Fruit fly (Drosophila melanogaster) whole organism, wandering third instar larva: ENCODE data around the gene Psf2.

ENCODE experiments used
- Abd-B ChIP-seq: fragments of >200 bp; optimal IDR thresholded peaks from 2 replicates; lab custom pipeline; 2017; ENCODE audit warnings: missing biosample characterization, missing genetic modification characterization
- CG32264 ChIP-seq: fragments of 200-800 bp; sonication (Bioruptor generic); optimal IDR thresholded peaks from 2 replicates; lab custom pipeline; 2016; ENCODE audit warnings: missing biosample characterization, missing genetic modification characterization
- CG9705 ChIP-seq: fragments of 200-800 bp; sonication (Bioruptor generic); optimal IDR thresholded peaks from 2 replicates; lab custom pipeline; 2018; ENCODE audit warnings: missing biosample characterization, mild to moderate bottlenecking, missing genetic modification characterization
- CrebA ChIP-seq: fragments of 200-800 bp; sonication (Bioruptor generic); optimal IDR thresholded peaks from 2 replicates; lab custom pipeline; 2016; ENCODE audit warnings: missing biosample characterization, mild to moderate bottlenecking, missing genetic modification characterization, borderline replicate concordance
- Dfd ChIP-seq: fragments of >200 bp; optimal IDR thresholded peaks from 2 replicates; lab custom pipeline; 2017; ENCODE audit warnings: missing biosample characterization, missing genetic modification characterization
- Dif ChIP-seq: fragments of 200-275, 200-300 bp; sonication (Bioruptor generic); optimal IDR thresholded peaks from 2 replicates; lab custom pipeline; 2018; ENCODE audit warnings: missing biosample characterization, missing genetic modification characterization; ENCODE audit not compliant: partially characterized antibody
- GATAd ChIP-seq: sonication (Bioruptor generic); optimal IDR thresholded peaks from 2 replicates; lab custom pipeline; 2016; ENCODE audit warnings: missing biosample characterization, missing genetic modification characterization
- Hnf4 ChIP-seq: fragments of 200-800 bp; sonication (Bioruptor generic); optimal IDR thresholded peaks from 2 replicates; lab custom pipeline; 2016; ENCODE audit warnings: missing biosample characterization, mild to moderate bottlenecking, missing genetic modification characterization
- Hr78 ChIP-seq: fragments of >200 bp; optimal IDR thresholded peaks from 2 replicates; lab custom pipeline; 2017; ENCODE audit warnings: missing biosample characterization, missing genetic modification characterization
- Hr83 ChIP-seq: fragments of 200-300 bp; sonication (Bioruptor generic); optimal IDR thresholded peaks from 2 replicates; lab custom pipeline; 2016; ENCODE audit warnings: missing biosample characterization, mild to moderate bottlenecking, missing genetic modification characterization, moderate library complexity; ENCODE audit not compliant: poor library complexity, severe bottlenecking
- Jra ChIP-seq: sonication (Bioruptor generic); optimal IDR thresholded peaks from 2 replicates; lab custom pipeline; 2016; ENCODE audit warnings: missing biosample characterization, missing genetic modification characterization
- Mio ChIP-seq: sonication (Bioruptor generic); optimal IDR thresholded peaks from 2 replicates; lab custom pipeline; 2016; ENCODE audit warnings: missing biosample characterization, missing genetic modification characterization
- Myc ChIP-seq: fragments of >200 bp; optimal IDR thresholded peaks from 2 replicates; lab custom pipeline; 2017
- N ChIP-seq: fragments of >200 bp; optimal IDR thresholded peaks from 2 replicates; lab custom pipeline; 2018; ENCODE audit warnings: missing biosample characterization, missing external identifiers, missing genetic modification characterization
- OdsH ChIP-seq: fragments of 200-800 bp; sonication (Bioruptor generic); optimal IDR thresholded peaks from 2 replicates; lab custom pipeline; 2016; ENCODE audit warnings: missing biosample characterization, mild to moderate bottlenecking, missing genetic modification characterization
- Rel ChIP-seq, 2 experiments: fragments of 200-800 bp; sonication (Bioruptor generic) in 1 of 2; optimal IDR thresholded peaks; 2 replicates in 1 of 2; 3 replicates in 1 of 2; lab custom pipeline; 2016 to 2019; ENCODE audit warnings: mild to moderate bottlenecking in 2 of 2, missing biosample characterization in 2 of 2, missing genetic modification characterization in 2 of 2, moderate library complexity in 1 of 2
- Sp1 ChIP-seq: fragments of 200-800 bp; sonication (Bioruptor generic); optimal IDR thresholded peaks from 3 replicates; lab custom pipeline; 2019; ENCODE audit warnings: missing biosample characterization, mild to moderate bottlenecking, missing genetic modification characterization, moderate library complexity
- Vsx2 ChIP-seq: fragments of 200-300, 225-300 bp; sonication (Bioruptor generic); optimal IDR thresholded peaks from 2 replicates; lab custom pipeline; 2018; ENCODE audit warnings: missing biosample characterization, missing genetic modification characterization; ENCODE audit not compliant: partially characterized antibody
- br ChIP-seq: fragments of 200-800 bp; sonication (Bioruptor generic); optimal IDR thresholded peaks from 2 replicates; lab custom pipeline; 2016; ENCODE audit warnings: missing biosample characterization, missing genetic modification characterization
- brk ChIP-seq: fragments of 200-800 bp; sonication (Bioruptor generic); optimal IDR thresholded peaks from 2 replicates; lab custom pipeline; 2016; ENCODE audit warnings: missing biosample characterization, mild to moderate bottlenecking, missing genetic modification characterization
- dl ChIP-seq, 2 experiments: fragments of 175-275, 200-275 bp in 1 of 2; fragments of 200-275 bp in 1 of 2; sonication (Bioruptor generic); optimal IDR thresholded peaks; lab custom pipeline; 2018; ENCODE audit warnings: mild to moderate bottlenecking in 2 of 2, missing biosample characterization in 2 of 2, missing genetic modification characterization in 2 of 2, moderate library complexity in 2 of 2; ENCODE audit not compliant: partially characterized antibody in 2 of 2, insufficient read depth in 1 of 2
- dsf ChIP-seq: sonication (Bioruptor generic); optimal IDR thresholded peaks from 2 replicates; lab custom pipeline; 2016; ENCODE audit warnings: missing biosample characterization, missing genetic modification characterization, borderline replicate concordance
- foxo ChIP-seq, 2 experiments: fragments of 200-800 bp; sonication (Bioruptor generic); optimal IDR thresholded peaks; 2 replicates in 1 of 2; 3 replicates in 1 of 2; lab custom pipeline; 2016 to 2017; ENCODE audit warnings: missing biosample characterization in 2 of 2, missing genetic modification characterization in 2 of 2
- h ChIP-seq: fragments of 200-800 bp; sonication (Bioruptor generic); optimal IDR thresholded peaks from 3 replicates; lab custom pipeline; 2016; ENCODE audit warnings: missing biosample characterization, mild to moderate bottlenecking, missing genetic modification characterization
- jim ChIP-seq: fragments of 175-275, 200-325 bp; sonication (Bioruptor generic); optimal IDR thresholded peaks from 2 replicates; lab custom pipeline; 2016; ENCODE audit warnings: missing biosample characterization, mild to moderate bottlenecking, missing genetic modification characterization
- lola ChIP-seq: fragments of >200 bp; optimal IDR thresholded peaks from 2 replicates; lab custom pipeline; 2017; ENCODE audit warnings: missing biosample characterization, missing genetic modification characterization
- pan ChIP-seq: fragments of >200 bp; optimal IDR thresholded peaks from 2 replicates; lab custom pipeline; 2017
- psq ChIP-seq: fragments of 200-800 bp; sonication (Bioruptor generic); optimal IDR thresholded peaks from 3 replicates; lab custom pipeline; 2017; ENCODE audit warnings: missing biosample characterization, mild to moderate bottlenecking, missing genetic modification characterization, moderate library complexity
- sage ChIP-seq: fragments of 200-800 bp; sonication (Bioruptor generic); optimal IDR thresholded peaks from 2 replicates; lab custom pipeline; 2016; ENCODE audit warnings: missing biosample characterization, mild to moderate bottlenecking, missing genetic modification characterization
- sv ChIP-seq: fragments of 200-800 bp; sonication (Bioruptor generic); optimal IDR thresholded peaks from 3 replicates; lab custom pipeline; 2016; ENCODE audit warnings: missing biosample characterization, missing genetic modification characterization
- usp ChIP-seq: fragments of >200 bp; optimal IDR thresholded peaks from 2 replicates; lab custom pipeline; 2017; ENCODE audit warnings: missing biosample characterization, missing genetic modification characterization
- woc ChIP-seq: sonication (Bioruptor generic); optimal IDR thresholded peaks from 2 replicates; lab custom pipeline; 2016; ENCODE audit warnings: missing biosample characterization, mild to moderate bottlenecking, missing genetic modification characterization

Gene Psf2

DNA sequence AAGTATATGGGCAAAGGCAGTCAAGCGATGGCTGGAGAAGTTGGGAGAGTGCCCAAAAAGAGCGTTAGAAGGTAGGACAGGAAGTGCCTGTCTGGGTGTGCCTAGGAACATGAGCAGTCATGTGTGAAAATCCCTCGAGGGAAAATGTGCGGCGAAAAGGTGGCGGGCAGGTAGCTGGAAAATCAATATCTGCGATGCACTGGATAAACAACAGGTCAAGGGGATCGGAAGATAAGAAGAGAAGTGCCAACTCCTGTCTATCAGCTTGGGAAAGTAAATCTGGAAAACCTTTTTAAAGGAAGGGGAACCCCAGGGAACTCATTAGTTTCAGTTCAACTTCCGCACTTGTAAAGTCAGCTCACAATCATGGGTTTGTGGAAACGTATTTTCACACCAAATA, 8.8 kb downstream of the Psf2 start:
- TF ChIP-seq h (GFP tag; lab: Kevin White, UChicago) (no peak), Myc (lab: Kevin White, UChicago) (no peak), sage (GFP tag; lab: Kevin White, UChicago) (no peak), CrebA (GFP tag; lab: Kevin White, UChicago) (no peak), N (no peak), Mio (no peak), CG32264 (GFP tag; lab: Kevin White, UChicago) (no peak), Hr83 (no peak), usp (GFP tag; lab: Kevin White, UChicago) (no peak), sv (GFP tag; lab: Kevin White, UChicago) (no peak), Dif (no peak), lola (GFP tag; lab: Kevin White, UChicago) (no peak), Vsx2 (GFP tag; lab: Kevin White, UChicago) (no peak), psq (GFP tag; lab: Kevin White, UChicago) (no peak), CG9705 (GFP tag; lab: Kevin White, UChicago) (no peak)

DNA sequence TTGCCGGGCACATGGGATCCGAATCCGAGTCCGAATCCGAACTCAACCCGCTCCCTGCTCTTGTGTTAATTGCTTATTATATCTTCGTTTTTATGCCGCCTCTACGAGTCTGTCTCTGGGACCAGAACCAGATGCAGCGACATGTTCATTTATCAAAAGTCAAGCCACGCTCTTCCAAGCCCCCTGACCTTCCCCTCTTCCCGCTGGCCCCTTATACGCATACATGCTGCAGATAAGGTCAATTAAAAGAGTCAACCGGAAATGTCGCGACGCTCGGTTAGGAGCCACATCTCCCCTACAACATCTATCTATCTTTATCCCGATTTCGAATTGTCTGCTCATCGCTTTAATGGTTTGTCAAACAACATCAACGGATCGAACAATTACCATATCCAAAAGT, 9.4 kb downstream of the Psf2 start:
- no peak for TF ChIP-seq N
- no peak for TF ChIP-seq Hr78 (GFP tag; lab: Kevin White, UChicago)
- TF ChIP-seq sage (GFP tag; lab: Kevin White, UChicago) = no peak
- TF ChIP-seq Myc (lab: Kevin White, UChicago) = no peak
- TF ChIP-seq Sp1 (GFP tag; lab: Kevin White, UChicago) = no peak
- TF ChIP-seq CrebA (GFP tag; lab: Kevin White, UChicago) = no peak

dm6 chr2L:4375035-4376009, 11.8 kb downstream of the Psf2 start:
- TF ChIP-seq CG32264 (GFP tag; lab: Kevin White, UChicago) (no peak), GATAd (no peak), usp (GFP tag; lab: Kevin White, UChicago) (no peak), Sp1 (GFP tag; lab: Kevin White, UChicago) (no peak), dl (GFP tag; optimal IDR thresholded peaks at IDR 0.05; lab: Kevin White, UChicago; ENCODE audit: insufficient read depth in 1 of 2, partially characterized antibody in 2 of 2) (no peak), dsf (GFP tag; lab: Kevin White, UChicago) (no peak), psq (GFP tag; lab: Kevin White, UChicago) (peak; percentile 18)

DNA sequence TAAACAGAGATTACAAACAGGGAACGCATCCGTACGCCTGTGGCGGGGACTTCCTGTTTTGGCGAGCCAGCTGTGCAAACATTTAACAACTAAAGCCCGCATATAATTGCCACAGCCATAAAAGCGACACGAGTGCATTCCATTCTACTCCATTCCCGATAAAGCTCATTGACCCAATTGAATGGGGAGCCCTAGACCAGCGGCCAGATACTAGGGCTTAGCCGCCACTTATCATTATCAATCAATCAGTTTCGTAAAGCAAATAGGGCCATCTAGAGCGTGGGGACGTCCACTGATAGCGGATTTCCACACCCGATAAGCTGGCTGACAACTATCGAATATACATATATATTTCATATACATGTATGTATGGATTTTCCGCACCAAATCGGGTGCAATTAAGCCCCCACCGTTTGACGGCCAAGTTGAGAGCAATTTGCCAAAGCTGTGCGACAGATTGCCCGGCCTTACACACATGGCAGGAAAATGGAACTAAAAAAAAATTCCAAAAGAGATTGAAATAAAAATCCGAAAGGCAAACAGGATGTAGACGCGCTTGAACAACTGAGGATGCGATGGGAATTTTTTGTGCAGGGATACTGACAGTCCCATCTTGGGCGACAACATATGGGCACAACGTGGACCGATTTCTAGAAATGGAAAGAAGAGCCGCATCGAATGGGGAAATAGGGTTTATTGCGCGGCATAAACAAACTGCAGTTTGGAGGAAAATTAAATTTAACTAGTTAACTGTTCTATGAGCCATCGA, 14.2 kb downstream of the Psf2 start:
- TF ChIP-seq Dfd (GFP tag; lab: Kevin White, UChicago) (no peak), Sp1 (GFP tag; lab: Kevin White, UChicago) (no peak), brk (GFP tag; lab: Kevin White, UChicago) (no peak), Jra (GFP tag; lab: Kevin White, UChicago) (no peak), foxo (GFP tag; optimal IDR thresholded peaks at IDR 0.05; lab: Kevin White, UChicago) (no peak), OdsH (GFP tag; lab: Kevin White, UChicago) (no peak), Hr83 (no peak), h (GFP tag; lab: Kevin White, UChicago) (no peak)

DNA sequence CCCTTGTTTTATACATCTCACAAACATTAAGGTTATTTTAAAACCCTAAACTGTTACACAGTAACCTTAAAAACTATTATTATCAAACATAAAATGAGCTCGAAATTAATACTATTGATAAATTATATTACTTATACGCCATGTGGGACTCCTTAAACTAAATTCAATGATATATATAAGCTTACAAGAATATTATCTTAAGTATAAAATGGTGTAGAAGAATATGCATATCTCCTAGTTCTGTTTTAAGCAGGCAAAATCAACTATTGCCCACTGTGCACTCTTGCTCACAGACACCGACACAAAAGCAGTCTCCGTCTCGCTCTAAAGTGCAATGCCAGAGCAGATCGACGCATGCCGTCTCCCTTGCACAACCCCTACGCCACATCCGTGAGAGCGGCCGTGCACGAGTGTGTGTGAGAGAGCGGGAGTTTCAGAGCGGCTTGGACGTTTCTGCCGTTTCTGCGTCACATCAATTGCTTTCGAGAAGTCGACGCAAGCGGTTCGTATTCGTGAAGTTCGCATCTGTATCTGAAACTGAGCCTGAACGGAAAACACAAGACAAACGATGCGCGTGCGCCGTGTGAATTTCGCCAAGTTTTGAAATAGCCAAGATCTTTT, 15.5 kb downstream of the Psf2 start:
- TF ChIP-seq CG9705 (GFP tag; lab: Kevin White, UChicago) (peak; percentile 37), usp (GFP tag; lab: Kevin White, UChicago) (no peak), Abd-B (no peak), Hr78 (GFP tag; lab: Kevin White, UChicago) (no peak), lola (GFP tag; lab: Kevin White, UChicago) (no peak), Myc (lab: Kevin White, UChicago) (no peak), dsf (GFP tag; lab: Kevin White, UChicago) (no peak), sv (GFP tag; lab: Kevin White, UChicago) (no peak), Jra (GFP tag; lab: Kevin White, UChicago) (peak; percentile 41), N (peak; percentile 50), Rel (GFP tag; optimal IDR thresholded peaks at IDR 0.05; lab: Kevin White, UChicago) (no peak), Rel (tag; optimal IDR thresholded peaks at IDR 0.05; lab: Kevin White, UChicago) (no peak), Hnf4 (peak; percentile 17), Sp1 (GFP tag; lab: Kevin White, UChicago) (peak; percentile 76), psq (GFP tag; lab: Kevin White, UChicago) (peak; percentile 68), Mio (no peak), pan (lab: Kevin White, UChicago) (no peak), GATAd (no peak), OdsH (GFP tag; lab: Kevin White, UChicago) (peak; percentile 67), Hr83 (peak; percentile 68), woc (GFP tag; lab: Kevin White, UChicago) (peak; percentile 74), Dfd (GFP tag; lab: Kevin White, UChicago) (no peak), br (GFP tag; lab: Kevin White, UChicago) (peak; percentile 57), dl (GFP tag; optimal IDR thresholded peaks at IDR 0.05; lab: Kevin White, UChicago; ENCODE audit: insufficient read depth in 1 of 2, partially characterized antibody in 2 of 2) (peak in 1 of 2 experiments; percentile 24), jim (GFP tag; lab: Kevin White, UChicago) (no peak), sage (GFP tag; lab: Kevin White, UChicago) (peak; percentile 30)
